Worm (Caenorhabditis elegans) whole organism, midembryonic: ENCODE measurements around the gene K10D6.4.

Experiments used
- T22C8.4 ChIP-seq: fragments of 200-800 bp; sonication (Bioruptor generic); IDR thresholded peaks from 2 replicates; pipeline ENCODE4 v1.3.6; 2022; ENCODE audit warnings: missing genetic modification characterization, missing compliant biosample characterization
- klf-2 ChIP-seq: fragments of 200-800 bp; sonication (Bioruptor generic); conservative IDR thresholded peaks from 2 replicates; pipeline ENCODE4 v1.3.6; 2022; ENCODE audit warnings: missing genetic modification reagents, missing genetic modification characterization, missing compliant biosample characterization

DNA sequence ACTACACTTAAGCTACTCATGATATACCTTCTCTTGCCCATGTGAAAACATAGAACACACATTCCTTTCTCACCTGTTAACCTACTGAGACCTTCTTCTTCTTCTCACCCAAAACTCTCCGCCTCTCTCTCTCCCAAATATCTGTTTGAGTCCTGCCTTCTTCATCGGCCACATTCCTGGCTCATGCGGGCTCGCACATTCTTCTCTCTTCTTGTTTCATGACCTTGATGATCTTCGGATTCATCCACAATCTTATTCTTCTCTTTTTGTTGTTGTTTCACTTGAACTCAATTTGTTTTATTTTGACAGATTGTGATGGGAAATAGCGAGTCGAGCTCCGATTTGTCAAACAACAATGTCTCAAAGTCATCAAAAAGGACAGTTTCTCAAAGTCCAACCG is 29.8 kb upstream of the K10D6.4 start, which contains the start of gene T19C4.5:
- TF ChIP-seq klf-2 (GFP tag; lab: Robert Waterston, UW) (no peak), T22C8.4 (no peak)
